Worm (Caenorhabditis elegans) whole organism, late embryonic: ENCODE data around the gene F35E12.6.

Experiments
- C38D4.7 ChIP-seq: fragments of 200-800 bp; sonication (Bioruptor generic); optimal IDR thresholded peaks from 2 replicates; lab custom pipeline; 2018; ENCODE audit warnings: mild to moderate bottlenecking, missing genetic modification characterization, moderate library complexity, missing compliant biosample characterization
- F13H6.1 ChIP-seq: sonication (generic microtip); optimal IDR thresholded peaks from 2 replicates; lab custom pipeline; 2016; ENCODE audit warnings: missing genetic modification characterization, missing compliant biosample characterization
- K02D7.2 ChIP-seq: sonication (generic microtip); optimal IDR thresholded peaks from 2 replicates; lab custom pipeline; 2017; ENCODE audit warnings: mild to moderate bottlenecking, missing genetic modification characterization, missing compliant biosample characterization
- K09A11.1 ChIP-seq: sonication (generic microtip); optimal IDR thresholded peaks from 2 replicates; lab custom pipeline; 2017; ENCODE audit warnings: antibody characterized with exemption, mild to moderate bottlenecking, missing genetic modification characterization, missing compliant biosample characterization; ENCODE audit not compliant: insufficient read depth
- T23F11.4 ChIP-seq: fragments of 200-800 bp; sonication (Bioruptor generic); optimal IDR thresholded peaks from 2 replicates; lab custom pipeline; 2018; ENCODE audit warnings: mild to moderate bottlenecking, missing genetic modification characterization, missing compliant biosample characterization
- ahr-1 ChIP-seq: sonication (generic microtip); optimal IDR thresholded peaks from 2 replicates; lab custom pipeline; 2016; ENCODE audit warnings: missing genetic modification characterization, missing compliant biosample characterization
- ceh-18 ChIP-seq: sonication (generic microtip); optimal IDR thresholded peaks from 2 replicates; lab custom pipeline; 2016; ENCODE audit warnings: missing genetic modification characterization, missing compliant biosample characterization
- ceh-19 ChIP-seq: fragments of 200-800 bp; sonication (Bioruptor generic); optimal IDR thresholded peaks from 2 replicates; lab custom pipeline; 2018; ENCODE audit warnings: mild to moderate bottlenecking, missing genetic modification characterization, missing compliant biosample characterization
- ceh-2 ChIP-seq: sonication (generic microtip); optimal IDR thresholded peaks from 2 replicates; lab custom pipeline; 2016; ENCODE audit warnings: missing genotype, missing genetic modification characterization, missing compliant biosample characterization
- ceh-22 ChIP-seq: sonication (generic microtip); optimal IDR thresholded peaks from 2 replicates; lab custom pipeline; 2017; ENCODE audit warnings: missing biosample characterization, missing genetic modification characterization
- ceh-24 ChIP-seq: sonication (generic microtip); optimal IDR thresholded peaks from 2 replicates; lab custom pipeline; 2016; ENCODE audit warnings: mild to moderate bottlenecking, missing genetic modification characterization, missing compliant biosample characterization
- ceh-30 ChIP-seq: fragments of 150-350 bp; optimal IDR thresholded peaks from 2 replicates; lab custom pipeline; 2014; ENCODE audit warnings: missing biosample characterization, missing genetic modification characterization
- ceh-31 ChIP-seq: sonication (generic microtip); optimal IDR thresholded peaks from 2 replicates; lab custom pipeline; 2016; ENCODE audit warnings: missing genetic modification characterization, missing compliant biosample characterization
- ceh-34 ChIP-seq: sonication (generic microtip); optimal IDR thresholded peaks from 2 replicates; lab custom pipeline; 2016; ENCODE audit warnings: mild to moderate bottlenecking, missing genetic modification characterization, missing compliant biosample characterization
- ceh-45 ChIP-seq: fragments of 200-800 bp; sonication (Bioruptor generic); IDR thresholded peaks from 2 replicates; pipeline ENCODE4 v1.3.6; 2022; ENCODE audit warnings: missing genetic modification reagents, missing genetic modification characterization, missing compliant biosample characterization
- ceh-48 ChIP-seq: sonication (generic microtip); optimal IDR thresholded peaks from 2 replicates; lab custom pipeline; 2016; ENCODE audit warnings: missing genetic modification characterization, inconsistent platforms, missing compliant biosample characterization
- ceh-6 ChIP-seq: fragments of 200-800 bp; sonication (Bioruptor generic); optimal IDR thresholded peaks from 2 replicates; lab custom pipeline; 2018; ENCODE audit warnings: mild to moderate bottlenecking, missing genetic modification characterization, missing compliant biosample characterization
- ceh-9 ChIP-seq: sonication (generic microtip); optimal IDR thresholded peaks from 2 replicates; lab custom pipeline; 2016; ENCODE audit warnings: mild to moderate bottlenecking, missing genetic modification characterization, inconsistent platforms, missing compliant biosample characterization
- che-1 ChIP-seq: sonication (generic microtip); optimal IDR thresholded peaks from 2 replicates; lab custom pipeline; 2016; ENCODE audit warnings: mild to moderate bottlenecking, missing genetic modification characterization, missing compliant biosample characterization
- dve-1 ChIP-seq: sonication (generic microtip); optimal IDR thresholded peaks from 2 replicates; lab custom pipeline; 2017; ENCODE audit warnings: antibody characterized with exemption, mild to moderate bottlenecking, missing genetic modification characterization, missing compliant biosample characterization
- ets-4 ChIP-seq: sonication (generic microtip); optimal IDR thresholded peaks from 2 replicates; lab custom pipeline; 2016; ENCODE audit warnings: missing genetic modification characterization, missing compliant biosample characterization
- eyg-1 ChIP-seq: sonication (generic microtip); optimal IDR thresholded peaks from 2 replicates; lab custom pipeline; 2016; ENCODE audit warnings: missing genotype, missing genetic modification characterization, missing compliant biosample characterization
- fax-1 ChIP-seq: sonication (generic microtip); optimal IDR thresholded peaks from 2 replicates; lab custom pipeline; 2016; ENCODE audit warnings: missing genotype, missing genetic modification characterization, missing compliant biosample characterization
- fkh-10 ChIP-seq: fragments of 150-350 bp; optimal IDR thresholded peaks from 2 replicates; lab custom pipeline; 2014; ENCODE audit warnings: missing biosample characterization, missing genetic modification reagents, missing genetic modification characterization
- fkh-6 ChIP-seq: sonication (generic microtip); optimal IDR thresholded peaks from 2 replicates; lab custom pipeline; 2016; ENCODE audit warnings: missing genetic modification characterization, missing compliant biosample characterization
- gmeb-2 ChIP-seq: sonication (generic microtip); optimal IDR thresholded peaks from 2 replicates; lab custom pipeline; 2016; ENCODE audit warnings: missing genetic modification characterization, inconsistent platforms, missing compliant biosample characterization
- hlh-13 ChIP-seq: fragments of 200-800 bp; sonication (Bioruptor generic); optimal IDR thresholded peaks from 2 replicates; lab custom pipeline; 2018; ENCODE audit warnings: mild to moderate bottlenecking, missing genetic modification characterization, missing compliant biosample characterization
- hlh-15 ChIP-seq: sonication (generic microtip); optimal IDR thresholded peaks from 2 replicates; lab custom pipeline; 2016; ENCODE audit warnings: missing genetic modification characterization, missing compliant biosample characterization
- hlh-6 ChIP-seq: sonication (generic microtip); optimal IDR thresholded peaks from 2 replicates; lab custom pipeline; 2016; ENCODE audit warnings: missing genotype, missing genetic modification characterization, missing compliant biosample characterization
- hlh-8 ChIP-seq: sonication (generic microtip); optimal IDR thresholded peaks from 2 replicates; lab custom pipeline; 2016; ENCODE audit warnings: missing genotype, missing genetic modification characterization, missing compliant biosample characterization
- lim-6 ChIP-seq: sonication (generic microtip); optimal IDR thresholded peaks from 2 replicates; lab custom pipeline; 2016; ENCODE audit warnings: missing genetic modification characterization, missing compliant biosample characterization
- lin-11 ChIP-seq: fragments of 200-800 bp; sonication (Bioruptor generic); optimal IDR thresholded peaks from 2 replicates; lab custom pipeline; 2018; ENCODE audit warnings: mild to moderate bottlenecking, missing genetic modification characterization, missing compliant biosample characterization
- madf-2 ChIP-seq: sonication (generic microtip); optimal IDR thresholded peaks from 2 replicates; lab custom pipeline; 2017; ENCODE audit warnings: missing genetic modification characterization, missing compliant biosample characterization
- mec-3 ChIP-seq: sonication (generic microtip); optimal IDR thresholded peaks from 2 replicates; lab custom pipeline; 2016; ENCODE audit warnings: borderline replicate concordance, missing genetic modification characterization, missing compliant biosample characterization
- nfya-1 ChIP-seq: sonication (generic microtip); optimal IDR thresholded peaks from 2 replicates; lab custom pipeline; 2017; ENCODE audit warnings: missing genetic modification characterization, mild to moderate bottlenecking, missing compliant biosample characterization, antibody characterized with exemption, moderate library complexity
- nhr-11 ChIP-seq: fragments of 150-350 bp; optimal IDR thresholded peaks from 2 replicates; lab custom pipeline; 2014; ENCODE audit warnings: missing biosample characterization, missing genetic modification characterization
- nhr-232 ChIP-seq: sonication (generic microtip); optimal IDR thresholded peaks from 2 replicates; lab custom pipeline; 2016; ENCODE audit warnings: missing genetic modification characterization, missing compliant biosample characterization
- odd-2 ChIP-seq: sonication (generic microtip); optimal IDR thresholded peaks from 2 replicates; lab custom pipeline; 2017; ENCODE audit warnings: antibody characterized with exemption, mild to moderate bottlenecking, missing genetic modification characterization, missing compliant biosample characterization
- pag-3 ChIP-seq: sonication (generic microtip); optimal IDR thresholded peaks from 2 replicates; lab custom pipeline; 2016; ENCODE audit warnings: missing compliant biosample characterization, missing genetic modification characterization, borderline replicate concordance
- pat-9 ChIP-seq: fragments of 200-800 bp; sonication (Bioruptor generic); optimal IDR thresholded peaks from 2 replicates; lab custom pipeline; 2018; ENCODE audit warnings: mild to moderate bottlenecking, missing genetic modification characterization, moderate library complexity, missing compliant biosample characterization
- pha-4 ChIP-seq: fragments of 150-350 bp; optimal IDR thresholded peaks from 2 replicates; lab custom pipeline; 2018; ENCODE audit warnings: missing biosample characterization, missing genetic modification reagents, missing genetic modification characterization
- pqm-1 ChIP-seq: sonication (generic microtip); optimal IDR thresholded peaks from 2 replicates; lab custom pipeline; 2016; ENCODE audit warnings: missing genetic modification characterization, missing compliant biosample characterization
- ref-2 ChIP-seq: sonication (generic microtip); optimal IDR thresholded peaks from 2 replicates; lab custom pipeline; 2016; ENCODE audit warnings: missing genetic modification characterization, missing compliant biosample characterization
- rnt-1 ChIP-seq: sonication (generic microtip); optimal IDR thresholded peaks from 2 replicates; lab custom pipeline; 2016; ENCODE audit warnings: missing genetic modification characterization, missing compliant biosample characterization
- sdc-2 ChIP-seq: sonication (generic microtip); optimal IDR thresholded peaks from 2 replicates; lab custom pipeline; 2016; ENCODE audit warnings: missing genotype, missing genetic modification characterization, missing compliant biosample characterization
- syd-9 ChIP-seq: sonication (generic microtip); optimal IDR thresholded peaks from 2 replicates; lab custom pipeline; 2016; ENCODE audit warnings: mild to moderate bottlenecking, missing genetic modification characterization, moderate library complexity, missing compliant biosample characterization
- tbx-2 ChIP-seq: sonication (generic microtip); optimal IDR thresholded peaks from 2 replicates; lab custom pipeline; 2016; ENCODE audit warnings: missing genetic modification characterization, missing compliant biosample characterization
- tbx-7 ChIP-seq: sonication (generic microtip); optimal IDR thresholded peaks from 2 replicates; lab custom pipeline; 2016; ENCODE audit warnings: missing genotype, missing genetic modification characterization, missing compliant biosample characterization
- unc-3 ChIP-seq, 2 experiments: fragments of 200-800 bp in 1 of 2; sonication (Bioruptor generic) in 1 of 2; sonication (generic microtip) in 1 of 2; conservative IDR thresholded peaks in 1 of 2; optimal IDR thresholded peaks in 1 of 2; 2 replicates each; pipeline versions ENCODE4 v1.3.6 to Lab custom; 2016 to 2022; ENCODE audit warnings: missing compliant biosample characterization in 2 of 2, missing genetic modification characterization in 2 of 2, missing genetic modification reagents in 1 of 2
- unc-42 ChIP-seq: sonication (generic microtip); optimal IDR thresholded peaks from 2 replicates; lab custom pipeline; 2016; ENCODE audit warnings: missing genotype, missing genetic modification characterization, missing compliant biosample characterization
- unc-55 ChIP-seq: sonication (generic microtip); optimal IDR thresholded peaks from 2 replicates; lab custom pipeline; 2017; ENCODE audit warnings: missing biosample characterization, missing genetic modification reagents, missing genetic modification characterization
- unc-86 ChIP-seq: sonication (generic microtip); optimal IDR thresholded peaks from 2 replicates; lab custom pipeline; 2016; ENCODE audit warnings: missing genetic modification characterization, missing compliant biosample characterization
- zip-5 ChIP-seq: sonication (generic microtip); optimal IDR thresholded peaks from 2 replicates; lab custom pipeline; 2016; ENCODE audit warnings: missing genetic modification characterization, missing compliant biosample characterization

Gene F35E12.6

DNA sequence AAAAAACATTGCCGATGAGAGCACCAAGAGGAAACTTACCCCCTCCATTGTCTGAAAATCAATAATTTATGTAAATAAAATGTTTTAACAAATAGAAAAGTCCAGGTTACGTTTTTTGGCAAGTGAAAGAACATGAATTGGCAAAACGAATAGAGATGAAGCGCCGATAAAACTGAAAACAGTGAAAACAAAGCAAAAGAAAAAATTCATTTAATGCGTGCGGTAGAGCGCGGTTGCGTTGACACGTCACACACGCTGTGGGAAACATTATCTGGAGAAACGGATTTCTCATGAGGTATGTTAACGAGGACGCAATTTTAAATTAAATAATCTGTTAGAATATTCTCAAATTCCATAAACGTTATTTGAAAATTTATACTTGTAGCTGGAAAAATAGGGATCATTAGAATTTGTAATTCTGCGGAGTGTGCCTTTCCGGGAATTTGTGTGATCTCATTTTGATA lies 20.8 kb downstream of the F35E12.6 start, which contains the start of gene zipt-9:
zipt-9 (minus strand) TSS at position 51 of the 464 bp plus-strand sequence.
- TF ChIP-seq sdc-2 (tag; lab: Kevin White, UChicago) (peak; percentile 51), hlh-15 (tag; lab: Kevin White, UChicago) (peak; percentile 79), ceh-45 (GFP tag; lab: Robert Waterston, UW) (no peak), pat-9 (tag; lab: Kevin White, UChicago) (no peak), hlh-8 (tag; lab: Kevin White, UChicago) (peak; percentile 90), T23F11.4 (GFP tag; lab: Kevin White, UChicago) (peak; percentile 12), unc-55 (GFP tag; lab: Kevin White, UChicago) (no peak), unc-86 (peak; percentile 68), C38D4.7 (GFP tag; lab: Kevin White, UChicago) (no peak), ceh-6 (GFP tag; lab: Kevin White, UChicago) (peak; percentile 24), fkh-10 (no peak), ceh-19 (GFP tag; lab: Kevin White, UChicago) (peak; percentile 22), hlh-6 (tag; lab: Kevin White, UChicago) (peak; percentile 41), F13H6.1 (tag; lab: Kevin White, UChicago) (peak; percentile 87), pqm-1 (peak; percentile 89), syd-9 (tag; lab: Kevin White, UChicago) (peak; percentile 39), madf-2 (peak; percentile 22), ceh-34 (tag; lab: Kevin White, UChicago) (peak; percentile 89), ceh-18 (peak; percentile 76), hlh-13 (GFP tag; lab: Kevin White, UChicago) (no peak), eyg-1 (no peak), ref-2 (tag; lab: Kevin White, UChicago) (peak; percentile 96), ceh-48 (no peak), dve-1 (tag; lab: Kevin White, UChicago) (no peak), ceh-30 (no peak), gmeb-2 (tag; lab: Kevin White, UChicago) (no peak), nhr-11 (no peak), K02D7.2 (no peak), tbx-2 (tag; lab: Kevin White, UChicago) (peak; percentile 98), che-1 (peak; percentile 38), K09A11.1 (no peak), ceh-9 (tag; lab: Kevin White, UChicago) (no peak), rnt-1 (peak; percentile 92), ceh-24 (no peak), odd-2 (tag; lab: Kevin White, UChicago) (no peak), mec-3 (peak; percentile 88), unc-3 (GFP tag; conservative IDR thresholded peaks at IDR 0.05; lab: Robert Waterston, UW) (peak; percentile 70), unc-3 (tag; optimal IDR thresholded peaks at IDR 0.05; lab: Kevin White, UChicago) (peak; percentile 73), ceh-31 (tag; lab: Kevin White, UChicago) (peak; percentile 99), pag-3 (tag; lab: Kevin White, UChicago) (peak; percentile 61), fkh-6 (tag; lab: Kevin White, UChicago) (peak; percentile 72), ceh-2 (tag; lab: Kevin White, UChicago) (peak; percentile 94), lim-6 (tag; lab: Kevin White, UChicago) (peak; percentile 87), zip-5 (tag; lab: Kevin White, UChicago) (peak; percentile 91), ahr-1 (tag; lab: Kevin White, UChicago) (peak; percentile 79), ceh-22 (tag; lab: Kevin White, UChicago) (no peak), ets-4 (peak; percentile 95), nfya-1 (tag; lab: Kevin White, UChicago) (peak; percentile 43), fax-1 (tag; lab: Kevin White, UChicago) (peak; percentile 90), pha-4 (tag; lab: Kevin White, UChicago) (no peak), lin-11 (tag; lab: Kevin White, UChicago) (no peak), nhr-232 (no peak), unc-42 (tag; lab: Kevin White, UChicago) (peak; percentile 98), tbx-7 (tag; lab: Kevin White, UChicago) (peak; percentile 95)
